Worm (Caenorhabditis elegans): ENCODE data around the gene R160.10.

- TF ChIP-seq eor-1 (tag; optimal IDR thresholded peaks at IDR 0.05) (no peak), fos-1 (tag; optimal IDR thresholded peaks at IDR 0.05) (no peak), nhr-25 (tag; optimal IDR thresholded peaks at IDR 0.05) (no peak), skn-1 (tag; optimal IDR thresholded peaks at IDR 0.05) (no peak), egl-27 (tag; optimal IDR thresholded peaks at IDR 0.05) (no peak), jun-1 (tag; optimal IDR thresholded peaks at IDR 0.05) (no peak), nhr-12 (tag; optimal IDR thresholded peaks at IDR 0.05) (no peak), lin-39 (tag; optimal IDR thresholded peaks at IDR 0.05) (no peak), ztf-4 (tag; optimal IDR thresholded peaks at IDR 0.05) (no peak), elt-3 (tag; optimal IDR thresholded peaks at IDR 0.05) (no peak), nhr-43 (tag; optimal IDR thresholded peaks at IDR 0.05; ENCODE audit: poor library complexity, severe bottlenecking) (no peak), nhr-76 (tag; optimal IDR thresholded peaks at IDR 0.05) (no peak)
These were observed 46.8 kb downstream of the R160.10 start, which contains the start of gene dop-6 for ce11 chrX:4320563-4320962.

Data from whole organism, L3 larva.